Worm (Caenorhabditis elegans): Measurements from ENCODE around the gene C18A11.2.
A peak's percentile ranks its signal among the peaks of the same experiment; 100 is the strongest.

ce11 chrX:8089916-8090315, 22.5 kb downstream of the C18A11.2 start:
- no peak for TF ChIP-seq lir-3 (tag; optimal IDR thresholded peaks at IDR 0.05; ENCODE audit: poor library complexity)
- TF ChIP-seq ceh-90 (tag; optimal IDR thresholded peaks at IDR 0.05), result no peak
- no peak for TF ChIP-seq F16B12.6 (tag; optimal IDR thresholded peaks at IDR 0.05)
- no peak for TF ChIP-seq lin-13 (GFP tag; optimal IDR thresholded peaks at IDR 0.05)
- TF ChIP-seq lsy-2 (tag; optimal IDR thresholded peaks at IDR 0.05), result peak; percentile 14 to 52
- no peak for TF ChIP-seq mef-2 (tag; optimal IDR thresholded peaks at IDR 0.05)
- TF ChIP-seq irx-1 (tag; optimal IDR thresholded peaks at IDR 0.05), result no peak

All from whole organism, L1 larva.